Fruit fly (Drosophila melanogaster) whole organism, adult: Measurements from ENCODE around the gene CG33278.

ENCODE experiments used
- CG11617 ChIP-seq: fragments of 200-800 bp; sonication (Bioruptor generic); optimal IDR thresholded peaks from 2 replicates; lab custom pipeline; 2017; ENCODE audit warnings: mild to moderate bottlenecking, missing biosample characterization, missing genetic modification reagents, missing genetic modification characterization
- CG12768 ChIP-seq: fragments of 200-800 bp; sonication (Bioruptor generic); optimal IDR thresholded peaks from 2 replicates; lab custom pipeline; 2017; ENCODE audit warnings: missing biosample characterization, missing genetic modification characterization, mild to moderate bottlenecking, moderate library complexity, missing genetic modification reagents
- CG14711 ChIP-seq: fragments of 200-800 bp; sonication (Bioruptor generic); optimal IDR thresholded peaks from 2 replicates; lab custom pipeline; 2018; ENCODE audit warnings: missing biosample characterization, mild to moderate bottlenecking, missing genetic modification characterization, moderate library complexity
- CG1620 ChIP-seq: fragments of 200-800 bp; sonication (Bioruptor generic); optimal IDR thresholded peaks from 2 replicates; lab custom pipeline; 2016; ENCODE audit warnings: missing biosample characterization, missing genetic modification characterization
- CG33017 ChIP-seq: fragments of 200-800 bp; sonication (Bioruptor generic); optimal IDR thresholded peaks from 2 replicates; lab custom pipeline; 2018; ENCODE audit warnings: missing biosample characterization, mild to moderate bottlenecking, missing genetic modification characterization, moderate library complexity
- CG5204 ChIP-seq: fragments of 200-800 bp; sonication (Bioruptor generic); optimal IDR thresholded peaks from 2 replicates; lab custom pipeline; 2016; ENCODE audit warnings: missing biosample characterization, missing genetic modification characterization
- CG7045 ChIP-seq: fragments of 200-800 bp; sonication (Bioruptor generic); optimal IDR thresholded peaks from 2 replicates; lab custom pipeline; 2017; ENCODE audit warnings: missing biosample characterization, mild to moderate bottlenecking, missing genetic modification characterization
- Clk ChIP-seq: fragments of 200-800 bp; sonication (Bioruptor generic); optimal IDR thresholded peaks from 2 replicates; lab custom pipeline; 2017; ENCODE audit warnings: missing biosample characterization, missing genetic modification characterization
- Crg-1 ChIP-seq: fragments of 200-800 bp; sonication (Bioruptor generic); optimal IDR thresholded peaks from 2 replicates; lab custom pipeline; 2016; ENCODE audit warnings: missing biosample characterization, missing genetic modification characterization
- Hr96 ChIP-seq: fragments of 200-800 bp; sonication (Bioruptor generic); optimal IDR thresholded peaks from 2 replicates; lab custom pipeline; 2016; ENCODE audit warnings: missing biosample characterization, missing genetic modification characterization
- Mnt ChIP-seq: fragments of 200-800 bp; sonication (Bioruptor generic); optimal IDR thresholded peaks from 2 replicates; lab custom pipeline; 2016; ENCODE audit warnings: missing biosample characterization, mild to moderate bottlenecking, missing genetic modification characterization
- bab1 ChIP-seq: fragments of 200-800 bp; sonication (Bioruptor generic); optimal IDR thresholded peaks from 3 replicates; lab custom pipeline; 2019; ENCODE audit warnings: missing biosample characterization, mild to moderate bottlenecking, missing genetic modification characterization, moderate library complexity
- cic ChIP-seq: fragments of 200-800 bp; sonication (Bioruptor generic); optimal IDR thresholded peaks from 2 replicates; lab custom pipeline; 2017; ENCODE audit warnings: missing biosample characterization, mild to moderate bottlenecking, missing genetic modification characterization, moderate library complexity
- cnc ChIP-seq, 2 experiments: fragments of >200 bp; optimal IDR thresholded peaks; 2 replicates each; lab custom pipeline; 2017
- kay ChIP-seq: fragments of 200-800 bp; sonication (Bioruptor generic); peaks from one replicate; lab custom pipeline; 2016; ENCODE audit warnings: missing biosample characterization, missing genetic modification characterization, borderline replicate concordance
- ovo ChIP-seq: fragments of 200-800 bp; sonication (Bioruptor generic); optimal IDR thresholded peaks from 2 replicates; lab custom pipeline; 2016; ENCODE audit warnings: missing biosample characterization, missing genetic modification characterization
- pad ChIP-seq: fragments of 200-800 bp; sonication (Bioruptor generic); optimal IDR thresholded peaks from 3 replicates; lab custom pipeline; 2017; ENCODE audit warnings: missing biosample characterization, missing genetic modification characterization, mild to moderate bottlenecking, moderate library complexity, missing genetic modification reagents
- tj ChIP-seq: fragments of 200-800 bp; sonication (Bioruptor generic); optimal IDR thresholded peaks from 3 replicates; lab custom pipeline; 2017; ENCODE audit warnings: missing biosample characterization, mild to moderate bottlenecking, missing genetic modification characterization, moderate library complexity
- toe ChIP-seq: fragments of 200-800 bp; sonication (Bioruptor generic); optimal IDR thresholded peaks from 2 replicates; lab custom pipeline; 2016; ENCODE audit warnings: missing biosample characterization, missing genetic modification characterization

CG33278 gene

dm6 chr3L:7455849-7456248 lies 5.2 kb downstream of the CG33278 start, which contains the start of gene ppk26:
Gene ppk26, plus strand, starts transcription at chr3L:7456149.
- TF ChIP-seq cic (GFP tag; lab: Kevin White, UChicago): no peak
- no peak for TF ChIP-seq Clk (GFP tag; lab: Kevin White, UChicago)
- no peak for TF ChIP-seq CG7045
- TF ChIP-seq CG33017 (tag; lab: Kevin White, UChicago): no peak
- TF ChIP-seq CG12768 (GFP tag; lab: Kevin White, UChicago): no peak
- no peak for TF ChIP-seq pad (GFP tag; lab: Kevin White, UChicago)
- no peak for TF ChIP-seq CG11617 (GFP tag; lab: Kevin White, UChicago)
- no peak for TF ChIP-seq Crg-1 (GFP tag; lab: Kevin White, UChicago)
- no peak for TF ChIP-seq cnc (optimal IDR thresholded peaks at IDR 0.05; lab: Kevin White, UChicago)

dm6 chr3L:7465209-7465608 lies 14.6 kb downstream of the CG33278 start, which contains the start of the genes CG42660, CG42661 and Tsp66A:
Gene CG42660, plus strand, starts transcription at chr3L:7465509.
Gene CG42661, plus strand, starts transcription at chr3L:7465509.
Gene Tsp66A, plus strand, starts transcription at chr3L:7465509.
- no peak for TF ChIP-seq CG5204 (GFP tag; lab: Kevin White, UChicago)
- no peak for TF ChIP-seq CG12768 (GFP tag; lab: Kevin White, UChicago)
- TF ChIP-seq toe (GFP tag; lab: Kevin White, UChicago): no peak
- TF ChIP-seq tj (GFP tag; lab: Kevin White, UChicago): no peak

dm6 chr3L:7470202-7470601 lies 19.5 kb downstream of the CG33278 start, which contains the start of gene CG8543:
Gene CG8543, minus strand, starts transcription at chr3L:7470302.
- no peak for TF ChIP-seq Mnt
- no peak for TF ChIP-seq CG11617 (GFP tag; lab: Kevin White, UChicago)
- TF ChIP-seq CG33017 (tag; lab: Kevin White, UChicago): no peak
- TF ChIP-seq pad (GFP tag; lab: Kevin White, UChicago): no peak
- no peak for TF ChIP-seq kay (GFP tag; lab: Kevin White, UChicago)
- no peak for TF ChIP-seq Clk (GFP tag; lab: Kevin White, UChicago)
- TF ChIP-seq CG14711 (tag; lab: Kevin White, UChicago): no peak

- no peak for TF ChIP-seq Hr96 (GFP tag; lab: Kevin White, UChicago)
- TF ChIP-seq tj (GFP tag; lab: Kevin White, UChicago): no peak
- TF ChIP-seq kay (GFP tag; lab: Kevin White, UChicago): no peak
- TF ChIP-seq cic (GFP tag; lab: Kevin White, UChicago): no peak
- TF ChIP-seq pad (GFP tag; lab: Kevin White, UChicago): no peak
- no peak for TF ChIP-seq CG7045
- no peak for TF ChIP-seq CG1620 (GFP tag; lab: Kevin White, UChicago)
- TF ChIP-seq CG11617 (GFP tag; lab: Kevin White, UChicago): no peak
- TF ChIP-seq CG5204 (GFP tag; lab: Kevin White, UChicago): no peak
Measured at dm6 chr3L:7471259-7471658, 20.6 kb downstream of the CG33278 start, which contains the start of gene CG8541. Gene CG8541, plus strand, starts transcription at chr3L:7471559.

dm6 chr3L:7475270-7475669 lies 24.6 kb downstream of the CG33278 start, which contains the start of gene CG43292:
Gene CG43292, plus strand, starts transcription at chr3L:7475570.
- TF ChIP-seq CG1620 (GFP tag; lab: Kevin White, UChicago): no peak
- TF ChIP-seq CG5204 (GFP tag; lab: Kevin White, UChicago): no peak
- TF ChIP-seq cnc (optimal IDR thresholded peaks at IDR 0.05; lab: Kevin White, UChicago): no peak

dm6 chr3L:7485667-7486066 lies 35.0 kb downstream of the CG33278 start, which contains the start of gene mthl6:
Gene mthl6, plus strand, starts transcription at chr3L:7485967.
- peak; percentile 22 for TF ChIP-seq kay (GFP tag; lab: Kevin White, UChicago)
- TF ChIP-seq cic (GFP tag; lab: Kevin White, UChicago): no peak

- no peak for TF ChIP-seq Crg-1 (GFP tag; lab: Kevin White, UChicago)
- TF ChIP-seq kay (GFP tag; lab: Kevin White, UChicago): no peak
- TF ChIP-seq CG7045: no peak
- TF ChIP-seq ovo (GFP tag; lab: Kevin White, UChicago): no peak
Measured at dm6 chr3L:7491564-7491963, 40.9 kb downstream of the CG33278 start, which contains the start of gene Cyp316a1. Gene Cyp316a1, plus strand, starts transcription at chr3L:7491864.

dm6 chr3L:7496097-7496496 lies 45.4 kb downstream of the CG33278 start, which contains the start of gene Cyp4d8:
Gene Cyp4d8, minus strand, starts transcription at chr3L:7496197.
- no peak for TF ChIP-seq pad (GFP tag; lab: Kevin White, UChicago)
- TF ChIP-seq ovo (GFP tag; lab: Kevin White, UChicago): no peak
- peak; percentile 23 for TF ChIP-seq cic (GFP tag; lab: Kevin White, UChicago)
- no peak for TF ChIP-seq CG12768 (GFP tag; lab: Kevin White, UChicago)
- TF ChIP-seq toe (GFP tag; lab: Kevin White, UChicago): no peak
- TF ChIP-seq Mnt: no peak
- TF ChIP-seq Hr96 (GFP tag; lab: Kevin White, UChicago): no peak
- no peak for TF ChIP-seq bab1 (GFP tag; lab: Kevin White, UChicago)
